Worm (Caenorhabditis elegans) whole organism, young adult: ENCODE data around the gene vdac-1.

Source experiments
- F57C9.4 ChIP-seq: sonication (generic microtip); optimal IDR thresholded peaks from 2 replicates; lab custom pipeline; 2017; ENCODE audit warnings: mild to moderate bottlenecking, missing genetic modification characterization, missing compliant biosample characterization
- Y79H2A.3 ChIP-seq: fragments of 200-800 bp; sonication (Bioruptor generic); conservative IDR thresholded peaks from 2 replicates; pipeline ENCODE4 v1.3.6; 2022; ENCODE audit warnings: missing genetic modification reagents, missing genetic modification characterization, missing compliant biosample characterization
- ama-1 ChIP-seq, 3 experiments: fragments of 150-350 bp in 1 of 3; sonication (generic microtip) in 2 of 3; optimal IDR thresholded peaks; 2 replicates each; lab custom pipeline; 2014 to 2018; ENCODE audit warnings: missing biosample characterization in 2 of 3, missing genetic modification characterization in 2 of 3, missing genetic modification reagents in 2 of 3
- cebp-1 ChIP-seq, 2 experiments: fragments of 200-800 bp in 1 of 2; sonication (Bioruptor generic) in 1 of 2; sonication (generic microtip) in 1 of 2; IDR thresholded peaks in 1 of 2; optimal IDR thresholded peaks in 1 of 2; 2 replicates each; pipeline versions ENCODE4 v1.3.6 to Lab custom; 2017 to 2022; ENCODE audit warnings: missing compliant biosample characterization in 2 of 2, missing genetic modification characterization in 2 of 2, mild to moderate bottlenecking in 1 of 2, missing genetic modification reagents in 1 of 2, moderate library complexity in 1 of 2
- ceh-27 ChIP-seq: fragments of 200-800 bp; sonication (Bioruptor generic); optimal IDR thresholded peaks from 2 replicates; lab custom pipeline; 2018; ENCODE audit warnings: mild to moderate bottlenecking, missing genetic modification characterization, moderate library complexity, missing compliant biosample characterization
- ceh-79 ChIP-seq: sonication (generic microtip); optimal IDR thresholded peaks from 2 replicates; lab custom pipeline; 2017; ENCODE audit warnings: mild to moderate bottlenecking, missing genetic modification characterization, missing compliant biosample characterization
- lin-26 ChIP-seq: fragments of 200-800 bp; sonication (Bioruptor generic); IDR thresholded peaks from 2 replicates; pipeline ENCODE4 v1.3.6; 2022; ENCODE audit warnings: missing genetic modification reagents, missing genetic modification characterization, missing compliant biosample characterization
- nfya-1 ChIP-seq: sonication (generic microtip); optimal IDR thresholded peaks from 2 replicates; lab custom pipeline; 2017; ENCODE audit warnings: antibody characterized with exemption, missing compliant biosample characterization, missing genetic modification characterization, borderline replicate concordance; ENCODE audit not compliant: insufficient read depth
- nhr-90 ChIP-seq: sonication (generic microtip); optimal IDR thresholded peaks from 2 replicates; lab custom pipeline; 2016; ENCODE audit warnings: missing genotype, mild to moderate bottlenecking, missing genetic modification characterization, missing compliant biosample characterization
- snpc-4 ChIP-seq, 5 experiments: fragments of 150-350 bp in 1 of 5; sonication (generic microtip) in 4 of 5; optimal IDR thresholded peaks; 2 replicates each; lab custom pipeline; 2014 to 2018; ENCODE audit warnings: missing genetic modification characterization in 5 of 5, missing biosample characterization in 3 of 5, antibody characterized with exemption in 2 of 5, mild to moderate bottlenecking in 2 of 5, missing compliant biosample characterization in 2 of 5, missing genotype in 2 of 5, moderate library complexity in 2 of 5, missing genetic modification reagents in 1 of 5
- unc-62 ChIP-seq: fragments of 150-350 bp; optimal IDR thresholded peaks from 2 replicates; lab custom pipeline; 2014; ENCODE audit warnings: missing biosample characterization, missing genetic modification reagents, missing genetic modification characterization
- zim-3 ChIP-seq: sonication (generic microtip); optimal IDR thresholded peaks from 2 replicates; lab custom pipeline; 2017; ENCODE audit warnings: mild to moderate bottlenecking, missing genetic modification characterization, moderate library complexity, missing compliant biosample characterization

ce11 chrIV:7507841-7508509 is at the start of gene vdac-1, which contains the start of gene R05G6.5:
- TF ChIP-seq snpc-4 (GFP tag; optimal IDR thresholded peaks at IDR 0.05; lab: Kevin White, UChicago), result peak; percentile 22
- TF ChIP-seq snpc-4 (tag; optimal IDR thresholded peaks at IDR 0.05; lab: Kevin White, UChicago), result peak; percentile 17 to 58 (median 24)
- TF ChIP-seq ceh-79, result no peak
- TF ChIP-seq nhr-90 (tag; lab: Kevin White, UChicago), result no peak
- TF ChIP-seq ama-1 (optimal IDR thresholded peaks at IDR 0.05; lab: Kevin White, UChicago), result no peak
- no peak for TF ChIP-seq ama-1 (GFP tag; optimal IDR thresholded peaks at IDR 0.05; lab: Kevin White, UChicago)
- no peak for TF ChIP-seq cebp-1 (GFP tag; IDR thresholded peaks at IDR 0.05; lab: Robert Waterston, UW)
- TF ChIP-seq cebp-1 (tag; optimal IDR thresholded peaks at IDR 0.05; lab: Kevin White, UChicago), result peak; percentile 73
- TF ChIP-seq zim-3 (tag; lab: Kevin White, UChicago), result no peak
- no peak for TF ChIP-seq unc-62
- peak; percentile 79 for TF ChIP-seq ceh-27 (GFP tag; lab: Kevin White, UChicago)
- no peak for TF ChIP-seq Y79H2A.3
- no peak for TF ChIP-seq F57C9.4 (tag; lab: Kevin White, UChicago)
- no peak for TF ChIP-seq lin-26
- no peak for TF ChIP-seq nfya-1
